Fruit fly (Drosophila melanogaster) whole organism, embryonic: ENCODE measurements around the gene CG32772.

Experiments
- Atf6 ChIP-seq: fragments of 200-800 bp; sonication (Bioruptor generic); IDR thresholded peaks from 2 replicates; pipeline ENCODE4 v1.3.6; 2022; ENCODE audit warnings: missing biosample characterization, missing genetic modification characterization
- CG1024 ChIP-seq: fragments of 200-800 bp; sonication (Bioruptor generic); IDR thresholded peaks from 2 replicates; pipeline ENCODE4 v1.3.6; 2022; ENCODE audit warnings: missing biosample characterization, missing genetic modification characterization
- CG10274 ChIP-seq: fragments of 200-800 bp; sonication (Bioruptor generic); optimal IDR thresholded peaks from 3 replicates; lab custom pipeline; 2017; ENCODE audit warnings: missing biosample characterization, mild to moderate bottlenecking, missing genetic modification characterization
- CG11247 ChIP-seq: fragments of 200-800 bp; sonication (Bioruptor generic); IDR thresholded peaks from 2 replicates; pipeline ENCODE4 v1.3.6; 2022; ENCODE audit warnings: missing biosample characterization, missing genetic modification characterization
- CG12744 ChIP-seq: fragments of 200-800 bp; sonication (Bioruptor generic); optimal IDR thresholded peaks from 2 replicates; lab custom pipeline; 2016; ENCODE audit warnings: missing biosample characterization, missing genetic modification characterization
- CG12942 ChIP-seq: fragments of 200-800 bp; sonication (Bioruptor generic); optimal IDR thresholded peaks from 3 replicates; lab custom pipeline; 2016; ENCODE audit warnings: missing biosample characterization, missing genetic modification characterization
- CG13424 ChIP-seq: fragments of 200-800 bp; sonication (Bioruptor generic); optimal IDR thresholded peaks from 2 replicates; lab custom pipeline; 2019; ENCODE audit warnings: missing biosample characterization, mild to moderate bottlenecking, missing genetic modification characterization, moderate library complexity
- CG15011 ChIP-seq: fragments of 200-800 bp; sonication (Bioruptor generic); optimal IDR thresholded peaks from 3 replicates; lab custom pipeline; 2018; ENCODE audit warnings: missing biosample characterization, mild to moderate bottlenecking, missing genetic modification characterization
- CG15514 ChIP-seq: fragments of 200-800 bp; sonication (Bioruptor generic); optimal IDR thresholded peaks from 3 replicates; lab custom pipeline; 2017; ENCODE audit warnings: missing biosample characterization, missing genetic modification characterization, mild to moderate bottlenecking, moderate library complexity, missing genetic modification reagents
- CG2199 ChIP-seq: fragments of 200-800 bp; sonication (Bioruptor generic); IDR thresholded peaks from 3 replicates; pipeline ENCODE4 v1.3.6; 2022; ENCODE audit warnings: missing biosample characterization, missing genetic modification characterization
- CG31441 ChIP-seq: fragments of 200-800 bp; sonication (Bioruptor generic); IDR thresholded peaks from 2 replicates; pipeline ENCODE4 v1.3.6; 2022; ENCODE audit warnings: missing biosample characterization, missing genetic modification characterization
- CG3726 ChIP-seq: fragments of 200-800 bp; sonication (Bioruptor generic); IDR thresholded peaks from 3 replicates; pipeline ENCODE4, ENCODE4 v1.3.6; 2022; ENCODE audit warnings: missing biosample characterization, missing genetic modification characterization
- CG3838 ChIP-seq: fragments of 200-800 bp; sonication (Bioruptor generic); optimal IDR thresholded peaks from 3 replicates; lab custom pipeline; 2016; ENCODE audit warnings: missing biosample characterization, missing genetic modification characterization
- CG3995 ChIP-seq: fragments of 200-800 bp; sonication (Bioruptor generic); optimal IDR thresholded peaks from 3 replicates; lab custom pipeline; 2016; ENCODE audit warnings: missing biosample characterization, missing genetic modification characterization
- CG43689 ChIP-seq: fragments of 200-800 bp; sonication (Bioruptor generic); IDR thresholded peaks from 2 replicates; pipeline ENCODE4 v1.3.6; 2022; ENCODE audit warnings: missing biosample characterization, missing genetic modification characterization
- CG4617 ChIP-seq: fragments of 200-800 bp; sonication (Bioruptor generic); optimal IDR thresholded peaks from 3 replicates; lab custom pipeline; 2016; ENCODE audit warnings: missing biosample characterization, missing genetic modification characterization, borderline replicate concordance
- CG4854 ChIP-seq: fragments of 200-800 bp; sonication (Bioruptor generic); optimal IDR thresholded peaks from 2 replicates; lab custom pipeline; 2016; ENCODE audit warnings: missing biosample characterization, missing genetic modification characterization, inconsistent platforms
- CG5180 ChIP-seq: fragments of 200-800 bp; sonication (Bioruptor generic); optimal IDR thresholded peaks from 3 replicates; lab custom pipeline; 2017; ENCODE audit warnings: missing biosample characterization, missing genetic modification characterization, mild to moderate bottlenecking, moderate library complexity, missing genetic modification reagents
- CG7372 ChIP-seq: fragments of 200-800 bp; sonication (Bioruptor generic); IDR thresholded peaks from 2 replicates; pipeline ENCODE4 v1.3.6; 2022; ENCODE audit warnings: missing biosample characterization, missing genetic modification characterization
- CG7839 ChIP-seq: fragments of 200-800 bp; sonication (Bioruptor generic); optimal IDR thresholded peaks from 3 replicates; lab custom pipeline; 2018; ENCODE audit warnings: missing biosample characterization, mild to moderate bottlenecking, missing genetic modification characterization, moderate library complexity
- CG8359 ChIP-seq: fragments of 200-800 bp; sonication (Bioruptor generic); optimal IDR thresholded peaks from 2 replicates; lab custom pipeline; 2017; ENCODE audit warnings: missing biosample characterization, mild to moderate bottlenecking, missing genetic modification characterization, borderline replicate concordance
- CG8765 ChIP-seq: fragments of 200-800 bp; sonication (Bioruptor generic); IDR thresholded peaks from 2 replicates; pipeline ENCODE4 v1.3.6; 2022; ENCODE audit warnings: missing biosample characterization, missing genetic modification characterization
- Hmx ChIP-seq: fragments of 200-800 bp; sonication (Bioruptor generic); optimal IDR thresholded peaks from 2 replicates; lab custom pipeline; 2016; ENCODE audit warnings: missing biosample characterization, missing genetic modification characterization
- Max ChIP-seq: fragments of 200-800 bp; sonication (Bioruptor generic); optimal IDR thresholded peaks from 2 replicates; lab custom pipeline; 2016; ENCODE audit warnings: missing biosample characterization, mild to moderate bottlenecking, missing genetic modification characterization
- Oaz ChIP-seq: fragments of 200-800 bp; sonication (Bioruptor generic); IDR thresholded peaks from 2 replicates; pipeline ENCODE4 v1.3.6; 2022; ENCODE audit warnings: missing biosample characterization, missing genetic modification characterization
- Opbp ChIP-seq: fragments of 200-800 bp; sonication (Bioruptor generic); IDR thresholded peaks from 3 replicates; pipeline ENCODE4 v1.3.6; 2022; ENCODE audit warnings: missing biosample characterization, missing genetic modification characterization; ENCODE audit not compliant: partially characterized antibody
- Usf ChIP-seq: fragments of 200-800 bp; sonication (Bioruptor generic); optimal IDR thresholded peaks from 2 replicates; lab custom pipeline; 2017; ENCODE audit warnings: missing genotype, missing biosample characterization, missing genetic modification characterization
- Xrp1 ChIP-seq: fragments of 200-800 bp; sonication (Bioruptor generic); IDR thresholded peaks from 2 replicates; pipeline ENCODE4 v1.3.6; 2022; ENCODE audit warnings: missing biosample characterization, missing genetic modification characterization
- bab2 ChIP-seq: fragments of 200-800 bp; sonication (Bioruptor generic); optimal IDR thresholded peaks from 2 replicates; lab custom pipeline; 2016; ENCODE audit warnings: missing biosample characterization, missing genetic modification characterization
- bsh ChIP-seq, 2 experiments: fragments of 200-800 bp; sonication (Bioruptor generic); optimal IDR thresholded peaks; 2 replicates each; lab custom pipeline; 2017 to 2018; ENCODE audit warnings: mild to moderate bottlenecking in 2 of 2, missing biosample characterization in 2 of 2, missing genetic modification characterization in 2 of 2, moderate library complexity in 1 of 2
- cad ChIP-seq: fragments of >200 bp; optimal IDR thresholded peaks from 2 replicates; lab custom pipeline; 2017; ENCODE audit warnings: missing biosample characterization, missing genetic modification characterization
- crp ChIP-seq, 2 experiments: fragments of 200-800 bp; sonication (Bioruptor generic); optimal IDR thresholded peaks; 2 replicates in 1 of 2; 3 replicates in 1 of 2; lab custom pipeline; 2017; ENCODE audit warnings: missing biosample characterization in 2 of 2, missing genetic modification characterization in 2 of 2, mild to moderate bottlenecking in 1 of 2, moderate library complexity in 1 of 2
- dm ChIP-seq: fragments of 200-800 bp; sonication (Bioruptor generic); optimal IDR thresholded peaks from 3 replicates; lab custom pipeline; 2016; ENCODE audit warnings: missing biosample characterization, missing genetic modification characterization
- eyg ChIP-seq: fragments of 200-800 bp; sonication (Bioruptor generic); optimal IDR thresholded peaks from 3 replicates; lab custom pipeline; 2016; ENCODE audit warnings: missing biosample characterization, missing genetic modification characterization
- gcm2 ChIP-seq: fragments of 200-800 bp; sonication (Bioruptor generic); optimal IDR thresholded peaks from 2 replicates; lab custom pipeline; 2016; ENCODE audit warnings: missing biosample characterization, missing genetic modification characterization
- gro ChIP-seq: fragments of 200-800 bp; sonication (Bioruptor generic); optimal IDR thresholded peaks from 2 replicates; lab custom pipeline; 2016; ENCODE audit warnings: missing biosample characterization, missing genetic modification characterization
- lab ChIP-seq: fragments of 200-800 bp; sonication (Bioruptor generic); optimal IDR thresholded peaks from 3 replicates; lab custom pipeline; 2017; ENCODE audit warnings: missing biosample characterization, missing genetic modification characterization, mild to moderate bottlenecking, moderate library complexity, missing genetic modification reagents
- lilli ChIP-seq: fragments of 200-800 bp; sonication (Bioruptor generic); optimal IDR thresholded peaks from 3 replicates; lab custom pipeline; 2016; ENCODE audit warnings: missing biosample characterization, missing genetic modification characterization
- maf-S ChIP-seq: fragments of 200-800 bp; sonication (Bioruptor generic); optimal IDR thresholded peaks from 2 replicates; lab custom pipeline; 2016; ENCODE audit warnings: missing biosample characterization, missing genetic modification characterization
- nom ChIP-seq: fragments of 200-800 bp; sonication (Bioruptor generic); optimal IDR thresholded peaks from 2 replicates; lab custom pipeline; 2017; ENCODE audit warnings: missing biosample characterization, missing genetic modification characterization, mild to moderate bottlenecking, moderate library complexity, missing genetic modification reagents
- ranshi ChIP-seq: fragments of 200-800 bp; sonication (Bioruptor generic); IDR thresholded peaks from 2 replicates; pipeline ENCODE4 v1.3.6; 2022; ENCODE audit warnings: missing biosample characterization, missing genetic modification characterization
- rib ChIP-seq: fragments of 200-800 bp; sonication (Bioruptor generic); IDR thresholded peaks from 2 replicates; pipeline ENCODE4 v1.3.6; 2022; ENCODE audit warnings: missing biosample characterization, missing genetic modification characterization
- sima ChIP-seq: fragments of 200-800 bp; sonication (Bioruptor generic); optimal IDR thresholded peaks from 2 replicates; lab custom pipeline; 2016; ENCODE audit warnings: missing biosample characterization, missing genetic modification characterization
- so ChIP-seq: fragments of 200-800 bp; sonication (Bioruptor generic); IDR thresholded peaks from 3 replicates; pipeline ENCODE4 v1.3.6; 2022; ENCODE audit warnings: missing biosample characterization, missing genetic modification characterization
- ssp ChIP-seq: fragments of 200-800 bp; sonication (Bioruptor generic); IDR thresholded peaks from 2 replicates; pipeline ENCODE4 v1.3.6; 2022; ENCODE audit warnings: missing biosample characterization, missing genetic modification characterization
- tap ChIP-seq: fragments of 200-800 bp; optimal IDR thresholded peaks from 3 replicates; lab custom pipeline; 2019; ENCODE audit warnings: missing biosample characterization, mild to moderate bottlenecking, missing genetic modification characterization, moderate library complexity
- tna ChIP-seq: fragments of 200-800 bp; sonication (Bioruptor generic); IDR thresholded peaks from 2 replicates; pipeline ENCODE4 v1.3.6; 2022; ENCODE audit warnings: missing biosample characterization, missing genetic modification characterization; ENCODE audit not compliant: partially characterized antibody
- tup ChIP-seq: fragments of 200-800 bp; sonication (Bioruptor generic); optimal IDR thresholded peaks from 2 replicates; lab custom pipeline; 2016; ENCODE audit warnings: missing biosample characterization, mild to moderate bottlenecking, missing genetic modification characterization, moderate library complexity
- wek ChIP-seq: fragments of 200-800 bp; sonication (Bioruptor generic); optimal IDR thresholded peaks from 3 replicates; lab custom pipeline; 2018; ENCODE audit warnings: missing biosample characterization, mild to moderate bottlenecking, missing genetic modification characterization, moderate library complexity
- wor ChIP-seq: fragments of 200-800 bp; sonication (Bioruptor generic); IDR thresholded peaks from 2 replicates; pipeline ENCODE4 v1.3.6; 2022; ENCODE audit warnings: missing biosample characterization, missing genetic modification characterization
- zfh1 ChIP-seq: fragments of 200-800 bp; sonication (Bioruptor generic); IDR thresholded peaks from 3 replicates; pipeline ENCODE4 v1.3.6; 2022; ENCODE audit warnings: missing biosample characterization, missing genetic modification characterization

The CG32772 gene

dm6 chrX:4955788-4956442, 47.0 kb downstream of the CG32772 start (continued):
- TF ChIP-seq CG5180 (peak; percentile 7), Atf6 (GFP tag; lab: Robert Waterston, UW) (no peak), CG3995 (GFP tag; lab: Kevin White, UChicago) (no peak), gro (GFP tag; lab: Kevin White, UChicago) (peak; percentile 18), wek (GFP tag; lab: Kevin White, UChicago) (no peak), tup (GFP tag; lab: Kevin White, UChicago) (no peak), dm (no peak), ssp (GFP tag; lab: Robert Waterston, UW) (no peak), Usf (no peak), sima (GFP tag; lab: Kevin White, UChicago) (no peak), bab2 (GFP tag; lab: Kevin White, UChicago) (no peak), wor (GFP tag; lab: Robert Waterston, UW) (no peak), CG12744 (GFP tag; lab: Kevin White, UChicago) (no peak), CG4854 (GFP tag; lab: Kevin White, UChicago) (no peak), CG7372 (no peak), CG4617 (GFP tag; lab: Kevin White, UChicago) (no peak), CG3838 (no peak), CG7839 (tag; lab: Kevin White, UChicago) (no peak), ranshi (0 out of 2 replicates have a peak, but pooled peaks have one; percentile 6), lab (GFP tag; lab: Kevin White, UChicago) (peak; percentile 38), nom (GFP tag; lab: Kevin White, UChicago) (peak; percentile 14), CG10274 (GFP tag; lab: Kevin White, UChicago) (no peak), tna (GFP tag; lab: Robert Waterston, UW) (peak; percentile 92), CG12942 (GFP tag; lab: Kevin White, UChicago) (no peak), CG8765 (GFP tag; lab: Robert Waterston, UW) (no peak), CG15514 (GFP tag; lab: Kevin White, UChicago) (peak; percentile 18), CG1024 (GFP tag; lab: Robert Waterston, UW) (no peak), CG13424 (tag; lab: Kevin White, UChicago) (peak; percentile 16), gcm2 (no peak), maf-S (GFP tag; lab: Kevin White, UChicago) (no peak), crp (GFP tag; optimal IDR thresholded peaks at IDR 0.05; lab: Kevin White, UChicago) (no peak), rib (GFP tag; lab: Robert Waterston, UW) (no peak), cad (GFP tag; lab: Kevin White, UChicago) (no peak), tap (tag; lab: Kevin White, UChicago) (no peak), lilli (peak; percentile 24), CG2199 (no peak), Opbp (GFP tag; lab: Robert Waterston, UW) (peak; percentile 95), CG15011 (no peak), Xrp1 (GFP tag; lab: Robert Waterston, UW) (peak; percentile 55), Hmx (GFP tag; lab: Kevin White, UChicago) (no peak), CG11247 (GFP tag; lab: Robert Waterston, UW) (no peak), bsh (GFP tag; optimal IDR thresholded peaks at IDR 0.05; lab: Kevin White, UChicago) (peak in 1 of 2 experiments; percentile 12), eyg (GFP tag; lab: Kevin White, UChicago) (no peak), CG8359 (GFP tag; lab: Kevin White, UChicago) (no peak), zfh1 (GFP tag; lab: Robert Waterston, UW) (peak; percentile 38; the same call in 1 of the 3 replicates), Max (GFP tag; lab: Kevin White, UChicago) (no peak), Oaz (GFP tag; lab: Robert Waterston, UW) (no peak), so (GFP tag; lab: Robert Waterston, UW) (no peak), CG3726 (no peak), CG43689 (GFP tag; lab: Robert Waterston, UW) (no peak), CG31441 (no peak)
